Worm (Caenorhabditis elegans) whole organism, L2 larva: ENCODE measurements around the gene sart-3.

Experiments
- F13H6.1 ChIP-seq: sonication (generic microtip); optimal IDR thresholded peaks from 2 replicates; lab custom pipeline; 2016; ENCODE audit warnings: missing genetic modification characterization, missing compliant biosample characterization
- R02D3.7 ChIP-seq: fragments of 150-350 bp; optimal IDR thresholded peaks from 2 replicates; lab custom pipeline; 2014; ENCODE audit warnings: missing biosample characterization, missing genetic modification characterization
- ama-1 ChIP-seq: fragments of 150-350 bp; optimal IDR thresholded peaks from 2 replicates; lab custom pipeline; 2018; ENCODE audit warnings: inconsistent platforms
- elt-3 ChIP-seq: sonication (generic microtip); optimal IDR thresholded peaks from 2 replicates; lab custom pipeline; 2017; ENCODE audit warnings: missing biosample characterization, missing genetic modification characterization
- mdl-1 ChIP-seq, 2 experiments: fragments of 150-350 bp in 1 of 2; sonication (generic microtip) in 1 of 2; optimal IDR thresholded peaks; 2 replicates each; lab custom pipeline; 2017; ENCODE audit warnings: missing biosample characterization in 2 of 2, missing genetic modification characterization in 2 of 2
- nhr-11 ChIP-seq: fragments of 150-350 bp; optimal IDR thresholded peaks from 2 replicates; lab custom pipeline; 2014; ENCODE audit warnings: missing biosample characterization, missing genetic modification characterization
- nhr-237 ChIP-seq: fragments of 150-350 bp; optimal IDR thresholded peaks from 2 replicates; lab custom pipeline; 2014; ENCODE audit warnings: missing biosample characterization, missing genetic modification characterization
- nhr-77 ChIP-seq: fragments of 150-350 bp; optimal IDR thresholded peaks from 2 replicates; lab custom pipeline; 2014; ENCODE audit warnings: missing biosample characterization, missing genetic modification characterization
- skn-1 ChIP-seq: sonication (generic microtip); optimal IDR thresholded peaks from 2 replicates; lab custom pipeline; 2017; ENCODE audit warnings: missing biosample characterization, missing genetic modification characterization
- sma-3 ChIP-seq: sonication (generic microtip); optimal IDR thresholded peaks from 2 replicates; lab custom pipeline; 2016; ENCODE audit warnings: missing genetic modification reagents, missing genetic modification characterization, missing compliant biosample characterization
- sma-9 ChIP-seq, 2 experiments: fragments of 150-350 bp in 1 of 2; sonication (generic microtip) in 1 of 2; optimal IDR thresholded peaks; 2 replicates each; lab custom pipeline; 2014 to 2016; ENCODE audit warnings: missing genetic modification characterization in 2 of 2, mild to moderate bottlenecking in 1 of 2, missing biosample characterization in 1 of 2, missing compliant biosample characterization in 1 of 2, missing genetic modification reagents in 1 of 2, moderate library complexity in 1 of 2
- snpc-4 ChIP-seq: fragments of 150-350 bp; optimal IDR thresholded peaks from 2 replicates; lab custom pipeline; 2014; ENCODE audit warnings: missing biosample characterization, missing genetic modification characterization
- unc-62 ChIP-seq: fragments of 150-350 bp; optimal IDR thresholded peaks from 2 replicates; lab custom pipeline; 2014; ENCODE audit warnings: missing biosample characterization, missing genetic modification reagents, missing genetic modification characterization
- ztf-1 ChIP-seq: fragments of 200-800 bp; sonication (Bioruptor generic); conservative IDR thresholded peaks from 2 replicates; pipeline ENCODE4 v1.3.6; 2022; ENCODE audit warnings: missing genetic modification characterization, missing compliant biosample characterization

DNA sequence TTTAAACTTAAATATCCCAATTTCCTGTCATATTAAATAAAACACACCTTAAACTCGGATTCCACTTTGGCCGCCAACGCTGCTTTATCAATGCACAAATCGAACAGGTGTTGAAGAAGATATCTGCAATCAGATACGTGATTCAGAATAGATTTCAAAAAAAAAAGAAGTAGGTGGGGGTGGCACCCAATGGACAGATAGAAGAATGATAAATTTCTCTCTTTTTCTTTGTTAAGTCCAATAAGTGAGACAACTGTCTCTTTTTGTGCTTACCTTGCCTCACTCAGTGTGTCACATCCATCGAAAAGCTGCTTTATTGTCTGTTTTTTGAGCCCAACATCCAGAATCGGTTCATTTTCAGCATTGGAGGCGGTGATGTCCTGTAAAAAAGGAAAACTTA is 18.0 kb upstream of the sart-3 start:
- TF ChIP-seq unc-62 (no peak), ama-1 (lab: Kevin White, UChicago) (no peak), snpc-4 (tag; lab: Kevin White, UChicago) (no peak), mdl-1 (tag; optimal IDR thresholded peaks at IDR 0.05; lab: Kevin White, UChicago) (no peak), ztf-1 (GFP tag; lab: Robert Waterston, UW) (no peak), skn-1 (tag; lab: Kevin White, UChicago) (no peak), sma-9 (GFP tag; optimal IDR thresholded peaks at IDR 0.05; lab: Kevin White, UChicago) (peak; percentile 69), sma-9 (tag; optimal IDR thresholded peaks at IDR 0.05; lab: Kevin White, UChicago) (no peak), nhr-11 (tag; lab: Kevin White, UChicago) (no peak), R02D3.7 (tag; lab: Kevin White, UChicago) (no peak), elt-3 (tag; lab: Kevin White, UChicago) (no peak), nhr-77 (tag; lab: Kevin White, UChicago) (no peak), F13H6.1 (peak; percentile 62), sma-3 (no peak), nhr-237 (no peak)
